Worm (Caenorhabditis elegans): ENCODE results near the gene gcy-36.

gcy-36 gene

DNA sequence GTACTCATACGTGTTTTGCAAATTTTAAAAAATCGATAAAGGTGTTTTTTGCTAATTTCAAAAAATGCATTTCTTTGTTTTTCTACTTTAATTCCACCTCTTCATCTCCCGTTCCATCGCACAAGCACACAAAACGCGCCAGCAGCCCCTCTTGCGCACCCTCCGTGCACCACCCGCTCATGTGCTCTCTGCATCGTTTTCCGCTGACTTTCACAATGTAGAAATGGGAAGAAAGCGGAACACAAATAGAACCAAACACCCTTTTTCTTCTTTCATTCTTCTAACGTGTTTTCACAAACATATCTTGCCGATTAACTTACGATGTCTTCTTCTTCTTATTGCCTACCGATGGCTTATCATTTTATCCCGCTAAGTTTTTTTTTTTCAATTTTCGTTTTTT is 13.9 kb downstream of the gcy-36 start:
- peak; percentile 41 for TF ChIP-seq F16B12.6 (tag; optimal IDR thresholded peaks at IDR 0.05)
- no peak for TF ChIP-seq hlh-4 (tag; optimal IDR thresholded peaks at IDR 0.05)
- peak; percentile 75 for TF ChIP-seq nhr-47 (tag; optimal IDR thresholded peaks at IDR 0.05)
- TF ChIP-seq lin-15B (tag; optimal IDR thresholded peaks at IDR 0.05): peak; percentile 53
- no peak for TF ChIP-seq aly-2 (tag; optimal IDR thresholded peaks at IDR 0.05)
- TF ChIP-seq mep-1 (tag; optimal IDR thresholded peaks at IDR 0.05): peak; percentile 76
- TF ChIP-seq fkh-4 (tag; optimal IDR thresholded peaks at IDR 0.05; ENCODE audit: borderline replicate concordance): no peak
- peak in 1 of 2 experiments; percentile 54 for TF ChIP-seq mdl-1 (tag; optimal IDR thresholded peaks at IDR 0.05)
- TF ChIP-seq nhr-84 (tag; optimal IDR thresholded peaks at IDR 0.05): no peak
- TF ChIP-seq xbp-1 (tag; optimal IDR thresholded peaks at IDR 0.05): peak; percentile 64
- peak; percentile 74 for TF ChIP-seq nhr-90 (tag; optimal IDR thresholded peaks at IDR 0.05; ENCODE audit: poor library complexity)
- TF ChIP-seq nhr-71 (tag; optimal IDR thresholded peaks at IDR 0.05): peak; percentile 84
- TF ChIP-seq vab-15 (tag; optimal IDR thresholded peaks at IDR 0.05): no peak
- no peak for TF ChIP-seq ama-1 (optimal IDR thresholded peaks at IDR 0.05)
- TF ChIP-seq irx-1 (tag; optimal IDR thresholded peaks at IDR 0.05): peak; percentile 55
- no peak for TF ChIP-seq hpl-2 (GFP tag; optimal IDR thresholded peaks at IDR 0.05)
- TF ChIP-seq isw-1 (GFP tag; IDR thresholded peaks at IDR 0.05): peak; percentile 25
- TF ChIP-seq fkh-10 (GFP tag; optimal IDR thresholded peaks at IDR 0.05): peak; percentile 7
- TF ChIP-seq lir-3 (tag; optimal IDR thresholded peaks at IDR 0.05; ENCODE audit: poor library complexity): peak; percentile 26
- TF ChIP-seq ceh-88 (GFP tag; IDR thresholded peaks at IDR 0.05): peak; percentile 28; the same call in 1 of the 2 replicates
- peak; percentile 13 for TF ChIP-seq nhr-77 (tag; optimal IDR thresholded peaks at IDR 0.05)
- TF ChIP-seq nhr-12 (tag; optimal IDR thresholded peaks at IDR 0.05): no peak
- peak; percentile 57 for TF ChIP-seq jun-1 (tag; optimal IDR thresholded peaks at IDR 0.05)
- TF ChIP-seq efl-1 (optimal IDR thresholded peaks at IDR 0.05): peak; percentile 59 to 65
- TF ChIP-seq efl-1 (GFP tag; optimal IDR thresholded peaks at IDR 0.05 in 1 of 2): peak; percentile 44 to 90
- no peak for TF ChIP-seq nhr-28 (tag; optimal IDR thresholded peaks at IDR 0.05)
- TF ChIP-seq tbx-2 (tag; optimal IDR thresholded peaks at IDR 0.05): peak; percentile 74
- TF ChIP-seq efl-3 (GFP tag; optimal IDR thresholded peaks at IDR 0.05): no peak
- peak in 1 of 6 experiments; percentile 14 for TF ChIP-seq elt-3 (tag; optimal IDR thresholded peaks at IDR 0.05)
- peak; percentile 81 for TF ChIP-seq snu-23 (GFP tag; optimal IDR thresholded peaks at IDR 0.05)
- no peak for TF ChIP-seq ceh-63 (GFP tag; optimal IDR thresholded peaks at IDR 0.05)
- peak; percentile 57 for TF ChIP-seq snpc-4 (tag; optimal IDR thresholded peaks at IDR 0.05)
- peak; percentile 76 for TF ChIP-seq dsc-1 (tag; optimal IDR thresholded peaks at IDR 0.05)
- TF ChIP-seq lin-39 (tag; optimal IDR thresholded peaks at IDR 0.05): peak; percentile 46
- TF ChIP-seq pax-3 (tag; optimal IDR thresholded peaks at IDR 0.05): peak; percentile 26
- peak; percentile 51 for TF ChIP-seq blmp-1 (tag; optimal IDR thresholded peaks at IDR 0.05)
- TF ChIP-seq ceh-90 (tag; optimal IDR thresholded peaks at IDR 0.05): no peak
- TF ChIP-seq sptf-1 (tag; optimal IDR thresholded peaks at IDR 0.05): no peak
- peak; percentile 76 for TF ChIP-seq nhr-20 (tag; optimal IDR thresholded peaks at IDR 0.05)
- TF ChIP-seq nhr-85 (tag): peak; percentile 88
- no peak for TF ChIP-seq mef-2 (tag; optimal IDR thresholded peaks at IDR 0.05)
- peak; percentile 35 to 66 (median 64) for TF ChIP-seq dpl-1 (GFP tag; optimal IDR thresholded peaks at IDR 0.05)
- peak; percentile 64 for TF ChIP-seq nhr-19 (GFP tag; conservative IDR thresholded peaks at IDR 0.05)
- TF ChIP-seq zip-4 (GFP tag; optimal IDR thresholded peaks at IDR 0.05): peak; percentile 38
- no peak for TF ChIP-seq ztf-4 (tag; optimal IDR thresholded peaks at IDR 0.05)
- peak; percentile 50 for TF ChIP-seq grh-1 (GFP tag; IDR thresholded peaks at IDR 0.05)
- peak; percentile 56 for TF ChIP-seq egl-13 (tag; optimal IDR thresholded peaks at IDR 0.05)
- TF ChIP-seq sup-37 (GFP tag; optimal IDR thresholded peaks at IDR 0.05): peak; percentile 50
- no peak for TF ChIP-seq pqm-1 (tag; optimal IDR thresholded peaks at IDR 0.05)
- TF ChIP-seq lin-35 (GFP tag; optimal IDR thresholded peaks at IDR 0.05): peak; percentile 49 to 78
- TF ChIP-seq skn-1 (tag; optimal IDR thresholded peaks at IDR 0.05): peak; percentile 76
- TF ChIP-seq rnt-1 (tag; optimal IDR thresholded peaks at IDR 0.05): peak; percentile 87
- peak; percentile 83 for TF ChIP-seq swsn-7 (tag; optimal IDR thresholded peaks at IDR 0.05)
- TF ChIP-seq egl-27 (tag; optimal IDR thresholded peaks at IDR 0.05): no peak
